Fruit fly (Drosophila melanogaster) whole organism, embryonic: ENCODE results near the gene Trax.
A peak's percentile ranks its signal among the peaks of the same experiment; 100 is the strongest.

ENCODE experiments used
- Abd-B ChIP-seq: fragments of 200-800 bp; sonication (Bioruptor generic); optimal IDR thresholded peaks from 2 replicates; lab custom pipeline; 2018; ENCODE audit warnings: missing biosample characterization, mild to moderate bottlenecking, missing genetic modification characterization, moderate library complexity
- CG10959 ChIP-seq: fragments of 200-800 bp; sonication (Bioruptor generic); IDR thresholded peaks from 2 replicates; pipeline ENCODE4 v1.3.6; 2022; ENCODE audit warnings: missing biosample characterization, missing genetic modification characterization
- CG11093 ChIP-seq: fragments of 200-800 bp; sonication (Bioruptor generic); IDR thresholded peaks from 3 replicates; pipeline ENCODE4 v1.3.6; 2022; ENCODE audit warnings: missing biosample characterization, missing genetic modification characterization
- CG12219 ChIP-seq: fragments of 200-800 bp; sonication (Bioruptor generic); optimal IDR thresholded peaks from 3 replicates; lab custom pipeline; 2018; ENCODE audit warnings: missing biosample characterization, mild to moderate bottlenecking, missing genetic modification characterization
- CG12659 ChIP-seq: fragments of 200-800 bp; sonication (Bioruptor generic); optimal IDR thresholded peaks from 3 replicates; lab custom pipeline; 2017; ENCODE audit warnings: mild to moderate bottlenecking, missing biosample characterization, missing genetic modification reagents, missing genetic modification characterization
- CG13123 ChIP-seq: fragments of 200-800 bp; sonication (Bioruptor generic); optimal IDR thresholded peaks from 2 replicates; lab custom pipeline; 2016; ENCODE audit warnings: missing biosample characterization, missing genetic modification characterization
- CG13424 ChIP-seq: fragments of 200-800 bp; sonication (Bioruptor generic); optimal IDR thresholded peaks from 2 replicates; lab custom pipeline; 2019; ENCODE audit warnings: missing biosample characterization, mild to moderate bottlenecking, missing genetic modification characterization, moderate library complexity
- CG17568 ChIP-seq: fragments of 200-800 bp; sonication (Bioruptor generic); optimal IDR thresholded peaks from 2 replicates; lab custom pipeline; 2018; ENCODE audit warnings: missing biosample characterization, mild to moderate bottlenecking, missing genetic modification characterization, moderate library complexity
- CG17612 ChIP-seq: fragments of 200-800 bp; sonication (Bioruptor generic); IDR thresholded peaks from 2 replicates; pipeline ENCODE4 v1.3.6; 2022; ENCODE audit warnings: missing biosample characterization, missing genetic modification characterization
- CG1832 ChIP-seq: fragments of 200-800 bp; sonication (Bioruptor generic); optimal IDR thresholded peaks from 2 replicates; lab custom pipeline; 2017; ENCODE audit warnings: missing biosample characterization, mild to moderate bottlenecking, missing genetic modification characterization, inconsistent platforms
- CG18619 ChIP-seq: fragments of 200-800 bp; sonication (Bioruptor generic); optimal IDR thresholded peaks from 3 replicates; lab custom pipeline; 2017; ENCODE audit warnings: missing biosample characterization, mild to moderate bottlenecking, missing genetic modification characterization
- CG2120 ChIP-seq: fragments of 200-800 bp; sonication (Bioruptor generic); optimal IDR thresholded peaks from 3 replicates; lab custom pipeline; 2016; ENCODE audit warnings: missing biosample characterization, missing genetic modification characterization
- CG2199 ChIP-seq: fragments of 200-800 bp; sonication (Bioruptor generic); IDR thresholded peaks from 3 replicates; pipeline ENCODE4 v1.3.6; 2022; ENCODE audit warnings: missing biosample characterization, missing genetic modification characterization
- CG30020 ChIP-seq: fragments of 200-800 bp; optimal IDR thresholded peaks from 2 replicates; lab custom pipeline; 2019; ENCODE audit warnings: missing biosample characterization, mild to moderate bottlenecking, missing genetic modification characterization, moderate library complexity
- CG3065 ChIP-seq: fragments of 200-800 bp; sonication (Bioruptor generic); optimal IDR thresholded peaks from 2 replicates; lab custom pipeline; 2016; ENCODE audit warnings: missing biosample characterization, missing genetic modification characterization
- CG32767 ChIP-seq: fragments of 200-800 bp; sonication (Bioruptor generic); IDR thresholded peaks from 2 replicates; pipeline ENCODE4 v1.3.6; 2022; ENCODE audit warnings: missing biosample characterization, missing genetic modification characterization
- CG3407 ChIP-seq: fragments of 200-800 bp; sonication (Bioruptor generic); optimal IDR thresholded peaks from 2 replicates; lab custom pipeline; 2018; ENCODE audit warnings: missing biosample characterization, mild to moderate bottlenecking, missing genetic modification characterization
- CG6175 ChIP-seq: fragments of 200-800 bp; sonication (Bioruptor generic); IDR thresholded peaks from 3 replicates; pipeline ENCODE4 v1.3.6; 2022; ENCODE audit warnings: missing biosample characterization, missing genetic modification characterization
- CG6689 ChIP-seq: fragments of 200-800 bp; sonication (Bioruptor generic); IDR thresholded peaks from 2 replicates; pipeline ENCODE4 v1.3.6; 2022; ENCODE audit warnings: missing biosample characterization, missing genetic modification characterization
- CG6765 ChIP-seq: fragments of 200-800 bp; sonication (Bioruptor generic); optimal IDR thresholded peaks from 3 replicates; lab custom pipeline; 2017; ENCODE audit warnings: missing biosample characterization, mild to moderate bottlenecking, missing genetic modification characterization
- CG6791 ChIP-seq: fragments of 200-800 bp; sonication (Bioruptor generic); IDR thresholded peaks from 3 replicates; pipeline ENCODE4 v1.3.6; 2022; ENCODE audit warnings: missing biosample characterization, missing genetic modification characterization; ENCODE audit not compliant: partially characterized antibody
- CG7271 ChIP-seq: fragments of 200-800 bp; sonication (Bioruptor generic); optimal IDR thresholded peaks from 2 replicates; lab custom pipeline; 2018; ENCODE audit warnings: missing biosample characterization, mild to moderate bottlenecking, missing genetic modification characterization, moderate library complexity
- CG7357 ChIP-seq: fragments of 200-800 bp; sonication (Bioruptor generic); IDR thresholded peaks from 3 replicates; pipeline ENCODE4 v1.3.6; 2022; ENCODE audit warnings: missing biosample characterization, missing genetic modification characterization
- CG8290 ChIP-seq, 3 experiments: fragments of 200-800 bp; sonication (Bioruptor generic); optimal IDR thresholded peaks; 2 replicates each; lab custom pipeline; 2016 to 2019; ENCODE audit warnings: missing biosample characterization in 3 of 3, missing genetic modification characterization in 3 of 3, mild to moderate bottlenecking in 2 of 3, moderate library complexity in 1 of 3
- CG9609 ChIP-seq: fragments of 200-800 bp; sonication (Bioruptor generic); optimal IDR thresholded peaks from 3 replicates; lab custom pipeline; 2016; ENCODE audit warnings: missing biosample characterization, missing genetic modification characterization
- CG9817 ChIP-seq: fragments of 200-800 bp; sonication (Bioruptor generic); optimal IDR thresholded peaks from 2 replicates; lab custom pipeline; 2018; ENCODE audit warnings: missing biosample characterization, mild to moderate bottlenecking, missing genetic modification characterization, moderate library complexity
- CG9876 ChIP-seq: fragments of 200-800 bp; sonication (Bioruptor generic); optimal IDR thresholded peaks from 2 replicates; lab custom pipeline; 2016; ENCODE audit warnings: missing biosample characterization, missing genetic modification characterization
- HHEX ChIP-seq: fragments of 200-800 bp; sonication (Bioruptor generic); optimal IDR thresholded peaks from 3 replicates; lab custom pipeline; 2017; ENCODE audit warnings: missing biosample characterization, mild to moderate bottlenecking, missing genetic modification characterization, missing genetic modification reagents
- Mes4 ChIP-seq: fragments of 200-800 bp; sonication (Bioruptor generic); optimal IDR thresholded peaks from 2 replicates; lab custom pipeline; 2016; ENCODE audit warnings: missing biosample characterization, missing genetic modification characterization
- Oli ChIP-seq: fragments of 200-800 bp; sonication (Bioruptor generic); optimal IDR thresholded peaks from 2 replicates; lab custom pipeline; 2018; ENCODE audit warnings: missing biosample characterization, mild to moderate bottlenecking, missing genetic modification characterization, moderate library complexity
- Ssrp ChIP-seq: fragments of 200-800 bp; sonication (Bioruptor generic); optimal IDR thresholded peaks from 2 replicates; lab custom pipeline; 2018; ENCODE audit warnings: missing biosample characterization, mild to moderate bottlenecking, missing genetic modification characterization, moderate library complexity
- az2 ChIP-seq: fragments of 200-800 bp; sonication (Bioruptor generic); optimal IDR thresholded peaks from 3 replicates; lab custom pipeline; 2016; ENCODE audit warnings: missing biosample characterization, missing genetic modification characterization
- bbx ChIP-seq: fragments of 200-800 bp; sonication (Bioruptor generic); IDR thresholded peaks from 2 replicates; pipeline ENCODE4 v1.3.6; 2022; ENCODE audit warnings: missing biosample characterization, missing genetic modification characterization; ENCODE audit not compliant: partially characterized antibody
- br ChIP-seq: fragments of >200 bp; optimal IDR thresholded peaks from 2 replicates; lab custom pipeline; 2017
- cad ChIP-seq: fragments of >200 bp; optimal IDR thresholded peaks from 2 replicates; lab custom pipeline; 2017; ENCODE audit warnings: missing biosample characterization, missing genetic modification characterization
- cato ChIP-seq: fragments of 200-800 bp; sonication (Bioruptor generic); optimal IDR thresholded peaks from 2 replicates; lab custom pipeline; 2016; ENCODE audit warnings: missing biosample characterization, missing genetic modification characterization, borderline replicate concordance
- ci ChIP-seq: fragments of 200-800 bp; sonication (Bioruptor generic); IDR thresholded peaks from 3 replicates; pipeline ENCODE4 v1.3.6; 2022; ENCODE audit warnings: missing biosample characterization, missing genetic modification characterization
- dimm ChIP-seq: fragments of 200-800 bp; sonication (Bioruptor generic); IDR thresholded peaks from 2 replicates; pipeline ENCODE4 v1.3.6; 2022; ENCODE audit warnings: missing biosample characterization, missing genetic modification characterization
- dmrt11E ChIP-seq: fragments of 200-800 bp; sonication (Bioruptor generic); optimal IDR thresholded peaks from 3 replicates; lab custom pipeline; 2018; ENCODE audit warnings: missing biosample characterization, mild to moderate bottlenecking, missing genetic modification characterization, moderate library complexity
- dpn ChIP-seq, 2 experiments: fragments of 200-800 bp; sonication (Bioruptor generic); optimal IDR thresholded peaks; 3 replicates each; lab custom pipeline; 2016; ENCODE audit warnings: missing biosample characterization in 2 of 2, missing genetic modification characterization in 2 of 2
- hbn ChIP-seq: fragments of 200-800 bp; sonication (Bioruptor generic); IDR thresholded peaks from 2 replicates; pipeline ENCODE4 v1.3.6; 2022; ENCODE audit warnings: missing biosample characterization, missing genetic modification characterization; ENCODE audit not compliant: partially characterized antibody
- lilli ChIP-seq: fragments of 200-800 bp; sonication (Bioruptor generic); optimal IDR thresholded peaks from 3 replicates; lab custom pipeline; 2016; ENCODE audit warnings: missing biosample characterization, missing genetic modification characterization
- lola ChIP-seq, 3 experiments: fragments of >200 bp in 2 of 3; fragments of 200-800 bp in 1 of 3; sonication (Bioruptor generic) in 1 of 3; optimal IDR thresholded peaks; 2 replicates each; lab custom pipeline; 2017 to 2019; ENCODE audit warnings: missing biosample characterization in 3 of 3, missing genetic modification characterization in 3 of 3, mild to moderate bottlenecking in 1 of 3, moderate library complexity in 1 of 3
- odd ChIP-seq: fragments of 200-800 bp; sonication (Bioruptor generic); optimal IDR thresholded peaks from 2 replicates; lab custom pipeline; 2017; ENCODE audit warnings: missing biosample characterization, mild to moderate bottlenecking, missing genetic modification characterization
- psq ChIP-seq: fragments of 200-800 bp; sonication (Bioruptor generic); optimal IDR thresholded peaks from 2 replicates; lab custom pipeline; 2017; ENCODE audit warnings: missing biosample characterization, missing genetic modification characterization
- pum ChIP-seq: fragments of 200-800 bp; sonication (Bioruptor generic); optimal IDR thresholded peaks from 2 replicates; lab custom pipeline; 2016; ENCODE audit warnings: missing biosample characterization, missing genetic modification characterization
- slp2 ChIP-seq: fragments of 200-800 bp; sonication (Bioruptor generic); optimal IDR thresholded peaks from 2 replicates; lab custom pipeline; 2016; ENCODE audit warnings: missing biosample characterization, missing genetic modification characterization
- tin ChIP-seq: fragments of 200-800 bp; sonication (Bioruptor generic); optimal IDR thresholded peaks from 3 replicates; lab custom pipeline; 2016; ENCODE audit warnings: missing biosample characterization, missing genetic modification characterization
- yki ChIP-seq: fragments of >200 bp; optimal IDR thresholded peaks from 3 replicates; lab custom pipeline; 2018

Trax gene

dm6 chr3R:15342926-15343685, 18.4 kb upstream of the Trax start, which contains the start of gene Nagk (continued):
- TF ChIP-seq CG2199 (GFP tag; lab: Robert Waterston, UW) (0 out of 3 replicates have a peak, but pooled peaks have one; percentile 50), psq (GFP tag; lab: Kevin White, UChicago) (no peak), CG13123 (no peak), CG9609 (GFP tag; lab: Kevin White, UChicago) (peak; percentile 25), pum (GFP tag; lab: Kevin White, UChicago) (peak; percentile 42), lola (GFP tag; optimal IDR thresholded peaks at IDR 0.05; lab: Kevin White, UChicago) (peak in 1 of 3 experiments; percentile 71), Ssrp (tag; lab: Kevin White, UChicago) (peak; percentile 49), CG6175 (GFP tag; lab: Robert Waterston, UW) (no peak), CG6791 (peak; percentile 68; the same call in 2 of the 3 replicates), HHEX (GFP tag; lab: Kevin White, UChicago) (peak; percentile 27), CG9817 (tag; lab: Kevin White, UChicago) (peak; percentile 47), dimm (no peak), tin (GFP tag; lab: Kevin White, UChicago) (peak; percentile 53), CG8290 (GFP tag; optimal IDR thresholded peaks at IDR 0.05; lab: Kevin White, UChicago) (no peak), CG8290 (tag; optimal IDR thresholded peaks at IDR 0.05; lab: Kevin White, UChicago) (peak in 1 of 2 experiments; percentile 80), Oli (tag; lab: Kevin White, UChicago) (peak; percentile 80), br (lab: Kevin White, UChicago) (no peak), CG6689 (GFP tag; lab: Robert Waterston, UW) (peak; percentile 45; the same call in 1 of the 2 replicates), slp2 (GFP tag; lab: Kevin White, UChicago) (peak; percentile 46), cato (peak; percentile 41), CG9876 (GFP tag; lab: Kevin White, UChicago) (no peak), CG7357 (GFP tag; lab: Robert Waterston, UW) (no peak), CG12219 (GFP tag; lab: Kevin White, UChicago) (no peak), CG30020 (tag; lab: Kevin White, UChicago) (peak; percentile 4), CG3407 (GFP tag; lab: Kevin White, UChicago) (peak; percentile 32), yki (no peak), CG17612 (GFP tag; lab: Robert Waterston, UW) (no peak), CG18619 (peak; percentile 78), bbx (GFP tag; lab: Robert Waterston, UW) (peak; percentile 45), Mes4 (peak; percentile 31), lilli (peak; percentile 79), az2 (GFP tag; lab: Kevin White, UChicago) (peak; percentile 72), CG1832 (no peak), CG11093 (no peak), CG32767 (GFP tag; lab: Robert Waterston, UW) (peak; percentile 15; the same call in 1 of the 2 replicates), Abd-B (GFP tag; lab: Kevin White, UChicago) (no peak), CG6765 (GFP tag; lab: Kevin White, UChicago) (peak; percentile 59), odd (peak; percentile 68), cad (no peak), CG17568 (GFP tag; lab: Kevin White, UChicago) (no peak), CG2120 (GFP tag; lab: Kevin White, UChicago) (peak; percentile 69), ci (GFP tag; lab: Robert Waterston, UW) (peak; percentile 71), CG3065 (GFP tag; lab: Kevin White, UChicago) (no peak), CG7271 (tag; lab: Kevin White, UChicago) (no peak), CG10959 (GFP tag; lab: Robert Waterston, UW) (no peak), CG13424 (tag; lab: Kevin White, UChicago) (peak; percentile 52), CG12659 (peak; percentile 66), dpn (GFP tag; optimal IDR thresholded peaks at IDR 0.05; lab: Kevin White, UChicago) (peak; percentile 46 to 68), hbn (GFP tag; lab: Robert Waterston, UW) (no peak), dmrt11E (tag; lab: Kevin White, UChicago) (peak; percentile 34)
